Fruit fly (Drosophila melanogaster): Measurements from ENCODE around the gene HemK2.

Gene HemK2

DNA sequence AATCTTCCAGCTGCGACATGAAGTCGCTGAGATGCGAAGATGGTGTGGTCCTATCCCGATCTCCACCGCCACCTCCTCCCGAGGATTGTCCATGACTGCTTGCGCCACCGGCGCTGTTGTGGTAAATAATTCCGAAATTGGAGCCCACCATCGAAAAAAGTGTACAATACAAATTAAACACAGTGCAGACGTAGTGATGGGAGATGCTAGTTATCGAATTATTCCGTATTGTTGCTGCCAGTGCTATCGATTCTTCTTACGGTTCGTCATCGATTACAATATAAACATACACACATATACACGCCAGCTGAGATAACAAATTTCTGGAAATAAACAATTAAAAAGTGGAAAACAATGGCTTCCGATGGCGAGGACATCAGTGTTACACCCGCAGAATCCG lies 8.2 kb upstream of the HemK2 start, which contains the start of the genes Taf10b and Taf10:
Taf10b (minus strand) TSS at position 219 of the 400 bp plus-strand sequence.
Taf10 (plus strand) TSS at position 264 of the 400 bp plus-strand sequence.
- TF ChIP-seq bab1 (GFP tag; optimal IDR thresholded peaks at IDR 0.05) (peak; percentile 65), cic (GFP tag; optimal IDR thresholded peaks at IDR 0.05) (peak; percentile 60), cnc (optimal IDR thresholded peaks at IDR 0.05) (no peak)

DNA sequence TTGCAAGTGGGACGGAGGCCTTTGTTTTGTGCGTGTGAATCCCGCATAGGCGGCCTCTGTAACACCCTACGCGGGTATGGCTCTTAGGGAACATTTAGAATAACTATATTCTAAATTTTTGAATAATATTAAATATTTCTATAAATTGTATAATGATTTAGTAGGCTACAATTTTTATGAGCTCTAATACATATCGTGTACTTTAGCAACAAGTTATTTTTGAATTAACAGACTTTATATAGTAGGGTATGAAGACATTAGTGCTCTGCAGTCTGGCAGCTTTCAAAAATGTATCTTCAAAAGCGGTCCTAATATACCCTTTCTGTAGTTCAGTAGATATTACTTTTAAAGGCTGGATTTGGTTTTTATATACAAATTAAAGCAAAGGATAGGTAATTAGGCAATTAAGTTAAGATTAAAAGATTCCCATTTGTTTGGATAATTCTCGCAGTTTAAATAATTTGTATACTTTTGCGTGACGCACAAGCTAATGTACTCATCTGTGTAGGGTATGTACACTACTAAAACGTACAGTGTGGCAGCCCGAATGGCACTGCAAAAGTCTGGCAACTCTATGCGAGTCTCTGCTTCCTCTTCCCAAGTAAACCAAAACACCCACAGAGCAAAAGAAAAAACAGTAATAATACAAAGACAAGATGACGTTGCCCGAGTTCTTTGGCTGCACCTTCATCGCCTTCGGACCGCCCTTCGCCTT lies 6.3 kb upstream of the HemK2 start, which contains the start of the genes Snx21 and aph-1:
Snx21 (minus strand) TSS at position 7 of the 715 bp plus-strand sequence.
aph-1 (plus strand) TSS at position 575 of the 715 bp plus-strand sequence.
- no peak for TF ChIP-seq kay (GFP tag; ENCODE audit: borderline replicate concordance)
- no peak for TF ChIP-seq cnc (optimal IDR thresholded peaks at IDR 0.05)
- peak; percentile 78 for TF ChIP-seq tj (GFP tag; optimal IDR thresholded peaks at IDR 0.05)
- peak; percentile 91 for TF ChIP-seq CG12768 (GFP tag; optimal IDR thresholded peaks at IDR 0.05)
- TF ChIP-seq Hr96 (GFP tag; optimal IDR thresholded peaks at IDR 0.05), result peak; percentile 87
- TF ChIP-seq bab1 (GFP tag; optimal IDR thresholded peaks at IDR 0.05), result peak; percentile 91
- TF ChIP-seq pad (GFP tag; optimal IDR thresholded peaks at IDR 0.05), result peak; percentile 76
- peak; percentile 92 for TF ChIP-seq toe (GFP tag; optimal IDR thresholded peaks at IDR 0.05)
- TF ChIP-seq CG7101 (tag; optimal IDR thresholded peaks at IDR 0.05), result peak; percentile 91
- TF ChIP-seq Clk (GFP tag; optimal IDR thresholded peaks at IDR 0.05), result peak; percentile 77
- peak; percentile 95 for TF ChIP-seq CG7045 (GFP tag; optimal IDR thresholded peaks at IDR 0.05)
- TF ChIP-seq CG14711 (tag; optimal IDR thresholded peaks at IDR 0.05), result peak; percentile 88
- peak; percentile 76 for TF ChIP-seq Crg-1 (GFP tag; optimal IDR thresholded peaks at IDR 0.05)
- peak; percentile 1 for TF ChIP-seq cic (GFP tag; optimal IDR thresholded peaks at IDR 0.05)
- peak; percentile 93 for TF ChIP-seq CG33017 (tag; optimal IDR thresholded peaks at IDR 0.05)
- TF ChIP-seq CG5204 (GFP tag; optimal IDR thresholded peaks at IDR 0.05), result no peak
- TF ChIP-seq ovo (GFP tag; optimal IDR thresholded peaks at IDR 0.05), result peak; percentile 57
- peak; percentile 84 for TF ChIP-seq Mnt (GFP tag; optimal IDR thresholded peaks at IDR 0.05)
- peak; percentile 90 for TF ChIP-seq CG11617 (GFP tag; optimal IDR thresholded peaks at IDR 0.05)
- TF ChIP-seq CG1620 (GFP tag; optimal IDR thresholded peaks at IDR 0.05), result peak; percentile 84

dm6 chr2L:2760288-2760687 lies 811 bp upstream of the HemK2 start:
- TF ChIP-seq Crg-1 (GFP tag; optimal IDR thresholded peaks at IDR 0.05) (no peak), CG7101 (tag; optimal IDR thresholded peaks at IDR 0.05) (no peak), toe (GFP tag; optimal IDR thresholded peaks at IDR 0.05) (no peak), cnc (optimal IDR thresholded peaks at IDR 0.05) (no peak), Hr96 (GFP tag; optimal IDR thresholded peaks at IDR 0.05) (no peak), CG5204 (GFP tag; optimal IDR thresholded peaks at IDR 0.05) (no peak), CG14711 (tag; optimal IDR thresholded peaks at IDR 0.05) (no peak), CG1620 (GFP tag; optimal IDR thresholded peaks at IDR 0.05) (no peak), CG7045 (GFP tag; optimal IDR thresholded peaks at IDR 0.05) (no peak), tj (GFP tag; optimal IDR thresholded peaks at IDR 0.05) (no peak), bab1 (GFP tag; optimal IDR thresholded peaks at IDR 0.05) (no peak), kay (GFP tag; ENCODE audit: borderline replicate concordance) (no peak), Clk (GFP tag; optimal IDR thresholded peaks at IDR 0.05) (no peak), ovo (GFP tag; optimal IDR thresholded peaks at IDR 0.05) (no peak), CG11617 (GFP tag; optimal IDR thresholded peaks at IDR 0.05) (no peak), cic (GFP tag; optimal IDR thresholded peaks at IDR 0.05) (no peak), CG33017 (tag; optimal IDR thresholded peaks at IDR 0.05) (no peak)

- TF ChIP-seq toe (GFP tag; optimal IDR thresholded peaks at IDR 0.05), result no peak
- no peak for TF ChIP-seq CG7045 (GFP tag; optimal IDR thresholded peaks at IDR 0.05)
- no peak for TF ChIP-seq CG11617 (GFP tag; optimal IDR thresholded peaks at IDR 0.05)
- no peak for TF ChIP-seq CG33017 (tag; optimal IDR thresholded peaks at IDR 0.05)
- TF ChIP-seq CG1620 (GFP tag; optimal IDR thresholded peaks at IDR 0.05), result no peak
- no peak for TF ChIP-seq CG7101 (tag; optimal IDR thresholded peaks at IDR 0.05)
- TF ChIP-seq tj (GFP tag; optimal IDR thresholded peaks at IDR 0.05), result no peak
- TF ChIP-seq Crg-1 (GFP tag; optimal IDR thresholded peaks at IDR 0.05), result no peak
- no peak for TF ChIP-seq cnc (optimal IDR thresholded peaks at IDR 0.05)
- no peak for TF ChIP-seq Clk (GFP tag; optimal IDR thresholded peaks at IDR 0.05)
- TF ChIP-seq Hr96 (GFP tag; optimal IDR thresholded peaks at IDR 0.05), result no peak
- TF ChIP-seq cic (GFP tag; optimal IDR thresholded peaks at IDR 0.05), result no peak
- TF ChIP-seq CG12768 (GFP tag; optimal IDR thresholded peaks at IDR 0.05), result no peak
- TF ChIP-seq kay (GFP tag; ENCODE audit: borderline replicate concordance), result no peak
- TF ChIP-seq CG14711 (tag; optimal IDR thresholded peaks at IDR 0.05), result no peak
Measured at dm6 chr2L:2757930-2758556, 1.4 kb downstream of the HemK2 start.

DNA sequence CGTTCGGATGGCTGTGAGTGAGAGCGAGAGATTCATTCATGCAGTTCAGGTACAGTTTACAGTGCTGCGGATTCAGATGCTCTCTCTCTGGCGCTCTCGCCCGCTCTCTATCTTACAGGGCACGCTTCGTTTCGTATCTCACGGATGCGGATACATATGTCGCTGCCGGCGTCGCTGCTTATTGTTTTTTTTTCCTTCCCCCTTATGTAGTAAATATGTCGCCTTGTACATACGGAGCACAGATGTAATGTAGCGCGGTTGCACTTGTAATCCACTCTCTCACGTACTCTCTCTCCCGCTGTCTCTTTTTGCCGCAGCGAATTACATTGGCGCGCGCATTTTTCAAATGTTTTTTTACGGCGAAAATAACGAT lies 4.2 kb downstream of the HemK2 start:
- TF ChIP-seq Hr96 (GFP tag; optimal IDR thresholded peaks at IDR 0.05), result no peak
- no peak for TF ChIP-seq CG12768 (GFP tag; optimal IDR thresholded peaks at IDR 0.05)
- no peak for TF ChIP-seq CG33017 (tag; optimal IDR thresholded peaks at IDR 0.05)
- no peak for TF ChIP-seq CG7045 (GFP tag; optimal IDR thresholded peaks at IDR 0.05)
- peak; percentile 93 for TF ChIP-seq cic (GFP tag; optimal IDR thresholded peaks at IDR 0.05)
- TF ChIP-seq CG14711 (tag; optimal IDR thresholded peaks at IDR 0.05), result no peak
- TF ChIP-seq Clk (GFP tag; optimal IDR thresholded peaks at IDR 0.05), result no peak
- TF ChIP-seq CG5204 (GFP tag; optimal IDR thresholded peaks at IDR 0.05), result no peak
- TF ChIP-seq tj (GFP tag; optimal IDR thresholded peaks at IDR 0.05), result no peak
- no peak for TF ChIP-seq pad (GFP tag; optimal IDR thresholded peaks at IDR 0.05)
- TF ChIP-seq cnc (optimal IDR thresholded peaks at IDR 0.05), result no peak
- no peak for TF ChIP-seq Crg-1 (GFP tag; optimal IDR thresholded peaks at IDR 0.05)
- TF ChIP-seq Mnt (GFP tag; optimal IDR thresholded peaks at IDR 0.05), result peak; percentile 76
- no peak for TF ChIP-seq kay (GFP tag; ENCODE audit: borderline replicate concordance)

All from whole organism, adult.